Worm (Caenorhabditis elegans): ENCODE results near the gene W06F12.2.

Gene W06F12.2

ce11 chrIII:13768074-13768662 is 36.7 kb upstream of the W06F12.2 start, which contains the start of gene rml-1:
TSS of gene rml-1 (minus strand) at chrIII:13768092.
- TF ChIP-seq lir-1 (GFP tag; conservative IDR thresholded peaks at IDR 0.05) (no peak), ztf-22 (GFP tag; optimal IDR thresholded peaks at IDR 0.05) (no peak), ztf-18 (tag; optimal IDR thresholded peaks at IDR 0.05) (no peak), K12H6.12 (tag; optimal IDR thresholded peaks at IDR 0.05) (no peak), ceh-27 (GFP tag; optimal IDR thresholded peaks at IDR 0.05) (no peak), pha-4 (tag; optimal IDR thresholded peaks at IDR 0.05) (no peak), mxl-1 (tag; optimal IDR thresholded peaks at IDR 0.05) (no peak), F57C9.4 (tag; optimal IDR thresholded peaks at IDR 0.05) (no peak), let-607 (tag; optimal IDR thresholded peaks at IDR 0.05) (no peak), nhr-179 (tag; optimal IDR thresholded peaks at IDR 0.05) (no peak), hsf-1 (GFP tag; IDR thresholded peaks at IDR 0.05) (0 out of 2 replicates have a peak, but pooled peaks have one; percentile 58), rec-8 (tag; optimal IDR thresholded peaks at IDR 0.05) (no peak), nhr-90 (tag; optimal IDR thresholded peaks at IDR 0.05) (no peak), attf-6 (GFP tag; IDR thresholded peaks at IDR 0.05) (no peak), mel-28 (tag; optimal IDR thresholded peaks at IDR 0.05; ENCODE audit: borderline replicate concordance) (no peak), ccch-3 (GFP tag; optimal IDR thresholded peaks at IDR 0.05) (no peak), madf-10 (tag; optimal IDR thresholded peaks at IDR 0.05) (no peak), fkh-3 (tag; optimal IDR thresholded peaks at IDR 0.05) (no peak), lsl-1 (GFP tag; optimal IDR thresholded peaks at IDR 0.05) (peak; percentile 21), ets-4 (GFP tag; optimal IDR thresholded peaks at IDR 0.05) (no peak), snpc-3.4 (tag; optimal IDR thresholded peaks at IDR 0.05) (peak; percentile 51), tbx-9 (tag; optimal IDR thresholded peaks at IDR 0.05; ENCODE audit: borderline replicate concordance) (no peak), zim-3 (tag; optimal IDR thresholded peaks at IDR 0.05) (no peak), egrh-3 (GFP tag; IDR thresholded peaks at IDR 0.05) (no peak), F23B12.7 (tag; optimal IDR thresholded peaks at IDR 0.05; ENCODE audit: insufficient read depth) (no peak), egl-18 (GFP tag; IDR thresholded peaks at IDR 0.05) (no peak), hrde-1 (tag; optimal IDR thresholded peaks at IDR 0.05; ENCODE audit: borderline replicate concordance) (peak; percentile 47), madf-6 (GFP tag; IDR thresholded peaks at IDR 0.05) (peak; percentile 47; the same call in 1 of the 2 replicates), B0035.1 (tag; optimal IDR thresholded peaks at IDR 0.05) (no peak), lin-54 (GFP tag; optimal IDR thresholded peaks at IDR 0.05) (no peak), hmg-1.2 (GFP tag; IDR thresholded peaks at IDR 0.05) (no peak), F33H1.4 (GFP tag; IDR thresholded peaks at IDR 0.05) (peak; percentile 76), pbrm-1 (GFP tag; IDR thresholded peaks at IDR 0.05) (no peak), B0261.1 (tag; optimal IDR thresholded peaks at IDR 0.05) (no peak), ceh-58 (GFP tag; IDR thresholded peaks at IDR 0.05) (no peak), dox-1 (GFP tag; IDR thresholded peaks at IDR 0.05) (no peak), sdz-38 (tag; optimal IDR thresholded peaks at IDR 0.05) (no peak), snpc-1.1 (tag; optimal IDR thresholded peaks at IDR 0.05; ENCODE audit: insufficient read depth) (peak; percentile 9), let-526 (GFP tag; IDR thresholded peaks at IDR 0.05) (no peak), tlf-1 (GFP tag; optimal IDR thresholded peaks at IDR 0.05) (no peak), F55B11.4 (tag; optimal IDR thresholded peaks at IDR 0.05; ENCODE audit: borderline replicate concordance, insufficient read depth) (no peak), chd-7 (tag; optimal IDR thresholded peaks at IDR 0.05) (no peak), K11D2.4 (GFP tag; IDR thresholded peaks at IDR 0.05) (no peak), aptf-2 (GFP tag; conservative IDR thresholded peaks at IDR 0.05) (no peak), ama-1 (optimal IDR thresholded peaks at IDR 0.05) (no peak), ama-1 (GFP tag; optimal IDR thresholded peaks at IDR 0.05) (peak in 1 of 2 experiments; percentile 65), atf-7 (tag; optimal IDR thresholded peaks at IDR 0.05) (no peak), lin-35 (GFP tag; optimal IDR thresholded peaks at IDR 0.05) (peak in 1 of 3 experiments; percentile 14)
